Fruit fly (Drosophila melanogaster): ENCODE data around the gene Slu7.

The Slu7 gene

dm6 chr3R:29068430-29069207 is 29.7 kb upstream of the Slu7 start:
- TF ChIP-seq Hr4 (GFP tag; optimal IDR thresholded peaks at IDR 0.05) (peak; percentile 23), svp (GFP tag) (no peak), Ets21C (GFP tag; optimal IDR thresholded peaks at IDR 0.05) (no peak), Gug (GFP tag; IDR thresholded peaks at IDR 0.05) (no peak), CG10669 (GFP tag; optimal IDR thresholded peaks at IDR 0.05) (no peak), dac (GFP tag; optimal IDR thresholded peaks at IDR 0.05) (no peak), Hr39 (GFP tag; optimal IDR thresholded peaks at IDR 0.05) (peak; percentile 7), salr (GFP tag; optimal IDR thresholded peaks at IDR 0.05) (no peak), CG6163 (GFP tag; IDR thresholded peaks at IDR 0.05) (no peak), topi (GFP tag; optimal IDR thresholded peaks at IDR 0.05) (peak; percentile 6), CG4318 (GFP tag; optimal IDR thresholded peaks at IDR 0.05) (no peak), fkh (GFP tag; optimal IDR thresholded peaks at IDR 0.05) (no peak), achi (GFP tag; optimal IDR thresholded peaks at IDR 0.05) (no peak), Smox (GFP tag; optimal IDR thresholded peaks at IDR 0.05) (no peak), CG32006 (GFP tag; optimal IDR thresholded peaks at IDR 0.05) (peak; percentile 32), CG31627 (GFP tag; optimal IDR thresholded peaks at IDR 0.05) (peak; percentile 14), OdsH (GFP tag; optimal IDR thresholded peaks at IDR 0.05) (no peak), Sox15 (GFP tag; optimal IDR thresholded peaks at IDR 0.05) (no peak), CG6854 (GFP tag; optimal IDR thresholded peaks at IDR 0.05) (no peak), CG3919 (GFP tag; optimal IDR thresholded peaks at IDR 0.05) (no peak), spab (GFP tag; optimal IDR thresholded peaks at IDR 0.05) (no peak), Hr38 (GFP tag; optimal IDR thresholded peaks at IDR 0.05) (no peak), pdm3 (GFP tag; optimal IDR thresholded peaks at IDR 0.05) (no peak), CG8119 (GFP tag; IDR thresholded peaks at IDR 0.05) (peak; percentile 35; the same call in 1 of the 3 replicates), net (GFP tag; optimal IDR thresholded peaks at IDR 0.05) (no peak), eg (GFP tag; IDR thresholded peaks at IDR 0.05) (peak; percentile 49; the same call in 1 of the 3 replicates), lz (GFP tag; optimal IDR thresholded peaks at IDR 0.05) (no peak), CG11902 (GFP tag; optimal IDR thresholded peaks at IDR 0.05) (no peak), CG8319 (GFP tag; optimal IDR thresholded peaks at IDR 0.05) (no peak), CG11294 (GFP tag; IDR thresholded peaks at IDR 0.05) (no peak), CG6808 (GFP tag; optimal IDR thresholded peaks at IDR 0.05) (no peak), CG11762 (GFP tag; optimal IDR thresholded peaks at IDR 0.05; ENCODE audit: insufficient read depth) (peak; percentile 2), Eip78C (GFP tag) (peak; percentile 35), ss (GFP tag; optimal IDR thresholded peaks at IDR 0.05) (no peak), CG16779 (tag; optimal IDR thresholded peaks at IDR 0.05) (no peak), Sox14 (GFP tag; optimal IDR thresholded peaks at IDR 0.05) (no peak), CG10631 (GFP tag; optimal IDR thresholded peaks at IDR 0.05) (no peak), Sox102F (GFP tag; optimal IDR thresholded peaks at IDR 0.05) (no peak), CG6276 (GFP tag; optimal IDR thresholded peaks at IDR 0.05) (no peak), CG8632 (GFP tag; optimal IDR thresholded peaks at IDR 0.05) (no peak), CG3032 (tag; optimal IDR thresholded peaks at IDR 0.05) (no peak), CG34406 (GFP tag; optimal IDR thresholded peaks at IDR 0.05) (no peak), cyc (GFP tag; optimal IDR thresholded peaks at IDR 0.05) (no peak), CG6792 (GFP tag; optimal IDR thresholded peaks at IDR 0.05) (no peak), CG1621 (tag; optimal IDR thresholded peaks at IDR 0.05) (no peak), fd85E (GFP tag; optimal IDR thresholded peaks at IDR 0.05) (no peak), acj6 (GFP tag; optimal IDR thresholded peaks at IDR 0.05) (peak; percentile 8), CG15336 (GFP tag; IDR thresholded peaks at IDR 0.05) (peak; percentile 34; the same call in 1 of the 2 replicates), vri (GFP tag; optimal IDR thresholded peaks at IDR 0.05) (peak; percentile 12), Blimp-1 (GFP tag; optimal IDR thresholded peaks at IDR 0.05) (no peak), dsx (GFP tag; optimal IDR thresholded peaks at IDR 0.05; ENCODE audit: poor library complexity, severe bottlenecking) (no peak)

Measured in whole organism, prepupa.